Worm (Caenorhabditis elegans): ENCODE results near the gene C02F5.3.
A peak's percentile ranks its signal among the peaks of the same experiment; 100 is the strongest.

C02F5.3 gene

DNA sequence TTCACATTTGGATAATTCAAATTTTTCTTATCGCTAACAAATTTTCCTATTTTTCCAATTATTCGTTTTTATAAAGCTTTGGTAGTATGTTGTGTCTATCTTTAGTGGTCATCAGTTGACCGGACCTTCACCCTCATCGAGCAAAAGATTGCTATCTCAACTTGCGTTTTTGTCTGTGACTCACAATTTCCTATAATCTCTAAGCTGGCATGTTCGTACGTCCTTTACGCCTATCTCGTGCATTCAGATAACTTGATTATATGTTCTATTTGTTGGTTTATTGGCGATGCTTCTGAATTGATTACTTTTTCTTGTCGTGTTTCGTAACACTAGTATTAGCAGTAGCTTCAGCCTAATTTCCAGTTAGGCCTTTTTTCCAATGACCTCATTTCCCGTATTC lies 33.9 kb downstream of the C02F5.3 start:
- TF ChIP-seq unc-55 (GFP tag; optimal IDR thresholded peaks at IDR 0.05) (peak; percentile 19), ceh-19 (GFP tag; optimal IDR thresholded peaks at IDR 0.05) (no peak), pqm-1 (tag; optimal IDR thresholded peaks at IDR 0.05) (no peak), elt-2 (tag; optimal IDR thresholded peaks at IDR 0.05) (peak; percentile 21), ceh-24 (tag; optimal IDR thresholded peaks at IDR 0.05) (no peak), elt-4 (tag; optimal IDR thresholded peaks at IDR 0.05) (no peak), unc-42 (tag; optimal IDR thresholded peaks at IDR 0.05) (peak; percentile 55)

DNA sequence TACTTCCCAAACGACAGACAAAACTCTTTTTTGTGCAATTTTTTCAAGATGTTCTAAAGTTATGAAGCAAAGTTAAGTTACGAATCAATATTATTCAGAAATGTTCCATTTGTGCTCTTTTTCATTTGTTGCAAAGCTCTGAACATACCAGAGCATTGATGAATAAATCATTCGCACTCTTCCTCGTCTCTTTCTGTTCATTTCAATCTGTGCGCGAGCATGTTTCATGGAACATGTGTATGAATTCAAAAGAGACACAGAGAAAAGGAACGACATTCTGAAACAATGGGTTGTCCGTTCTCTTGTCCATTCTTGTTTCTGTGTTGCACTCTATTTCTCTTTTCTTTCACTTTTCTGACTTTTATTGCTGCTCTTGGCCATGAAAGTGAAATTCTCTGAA lies 34.7 kb downstream of the C02F5.3 start:
- no peak for TF ChIP-seq T23F11.4 (GFP tag; optimal IDR thresholded peaks at IDR 0.05)
- TF ChIP-seq ceh-31 (tag; optimal IDR thresholded peaks at IDR 0.05), result peak; percentile 11

DNA sequence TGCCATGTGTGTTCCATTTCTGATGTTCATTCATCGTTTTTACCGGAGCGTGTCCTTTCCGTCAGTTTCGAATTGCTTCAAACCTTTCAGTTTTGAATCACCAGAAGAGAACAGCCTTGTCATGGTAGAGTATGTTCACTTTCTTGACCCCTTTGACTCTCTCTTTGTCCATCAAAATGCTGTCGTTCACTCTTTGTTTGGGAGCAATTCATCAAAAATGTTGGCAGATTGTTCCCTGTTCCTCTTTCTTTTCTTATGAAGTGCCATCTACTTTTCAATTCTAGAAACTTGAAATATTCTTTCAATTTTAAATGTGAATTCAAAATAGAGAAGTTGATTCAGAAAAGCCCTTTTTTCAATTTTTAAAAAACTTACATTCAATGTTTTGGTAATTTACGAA lies 35.6 kb downstream of the C02F5.3 start:
- no peak for TF ChIP-seq pag-3 (tag; optimal IDR thresholded peaks at IDR 0.05; ENCODE audit: borderline replicate concordance)
- no peak for TF ChIP-seq lim-6 (tag; optimal IDR thresholded peaks at IDR 0.05)
- TF ChIP-seq sox-4 (tag; optimal IDR thresholded peaks at IDR 0.05), result no peak
- TF ChIP-seq zip-5 (tag; optimal IDR thresholded peaks at IDR 0.05), result no peak
- no peak for TF ChIP-seq unc-86 (tag; optimal IDR thresholded peaks at IDR 0.05)
- no peak for TF ChIP-seq ceh-9 (tag; optimal IDR thresholded peaks at IDR 0.05)
- no peak for TF ChIP-seq ceh-24 (tag; optimal IDR thresholded peaks at IDR 0.05)
- no peak for TF ChIP-seq unc-42 (tag; optimal IDR thresholded peaks at IDR 0.05)
- TF ChIP-seq sox-2 (GFP tag; IDR thresholded peaks at IDR 0.05), result no peak
- no peak for TF ChIP-seq nhr-232 (tag; optimal IDR thresholded peaks at IDR 0.05)
- TF ChIP-seq ceh-14 (tag; optimal IDR thresholded peaks at IDR 0.05), result no peak
- no peak for TF ChIP-seq C38D4.7 (GFP tag; optimal IDR thresholded peaks at IDR 0.05)
- no peak for TF ChIP-seq F13H6.1 (tag; optimal IDR thresholded peaks at IDR 0.05)
- TF ChIP-seq dve-1 (tag; optimal IDR thresholded peaks at IDR 0.05), result no peak
- TF ChIP-seq pax-1 (tag; optimal IDR thresholded peaks at IDR 0.05), result no peak
- TF ChIP-seq hlh-13 (GFP tag; optimal IDR thresholded peaks at IDR 0.05), result no peak
- no peak for TF ChIP-seq nfya-1 (tag; optimal IDR thresholded peaks at IDR 0.05)
- TF ChIP-seq npax-4 (tag; optimal IDR thresholded peaks at IDR 0.05), result no peak

DNA sequence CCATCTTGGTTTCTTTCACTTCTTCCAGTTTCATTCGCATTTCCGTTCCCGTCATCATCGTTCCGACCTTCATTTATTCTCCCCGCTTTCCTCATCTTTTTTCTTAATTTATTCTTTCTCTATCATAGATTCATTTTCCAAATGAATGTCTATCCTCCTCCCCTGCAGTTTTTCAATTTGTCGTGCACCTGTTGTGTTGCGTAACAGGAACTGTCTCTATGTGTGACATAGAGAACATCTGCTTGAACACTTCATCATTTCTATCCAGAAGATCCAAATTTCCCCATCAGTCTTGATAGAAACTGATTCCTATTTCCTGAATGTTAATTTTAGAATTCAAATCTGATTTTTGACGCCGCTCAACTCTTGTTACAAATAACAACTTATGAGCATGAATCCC lies 37.8 kb downstream of the C02F5.3 start:
- no peak for TF ChIP-seq lin-11 (tag; optimal IDR thresholded peaks at IDR 0.05)
- TF ChIP-seq ceh-45 (GFP tag; IDR thresholded peaks at IDR 0.05), result no peak
- no peak for TF ChIP-seq npax-4 (tag; optimal IDR thresholded peaks at IDR 0.05)
- TF ChIP-seq pag-3 (tag; optimal IDR thresholded peaks at IDR 0.05; ENCODE audit: borderline replicate concordance), result no peak
- TF ChIP-seq ahr-1 (tag; optimal IDR thresholded peaks at IDR 0.05), result no peak
- TF ChIP-seq ceh-31 (tag; optimal IDR thresholded peaks at IDR 0.05), result no peak
- no peak for TF ChIP-seq hlh-6 (tag; optimal IDR thresholded peaks at IDR 0.05)

DNA sequence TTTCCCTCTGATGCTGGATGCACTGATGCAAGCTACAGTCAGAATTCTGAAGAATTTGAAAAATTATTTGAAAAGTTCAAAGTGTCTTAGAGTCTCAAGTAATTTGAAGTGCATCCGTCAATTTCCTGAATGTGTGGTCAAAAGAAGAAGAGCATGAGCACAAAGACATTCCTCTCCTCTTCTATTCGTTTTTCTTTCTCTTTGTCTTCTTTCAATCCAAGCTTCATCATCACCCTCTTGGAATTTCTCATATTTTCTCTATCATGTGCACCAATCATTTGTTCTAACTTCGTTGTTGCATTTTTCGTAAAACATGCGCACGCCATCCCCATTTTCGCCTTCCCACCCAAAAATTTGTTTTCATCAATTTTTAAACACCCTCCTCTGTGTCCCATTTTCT lies 40.3 kb downstream of the C02F5.3 start:
- TF ChIP-seq unc-42 (tag; optimal IDR thresholded peaks at IDR 0.05), result peak; percentile 61
- no peak for TF ChIP-seq npax-4 (tag; optimal IDR thresholded peaks at IDR 0.05)

DNA sequence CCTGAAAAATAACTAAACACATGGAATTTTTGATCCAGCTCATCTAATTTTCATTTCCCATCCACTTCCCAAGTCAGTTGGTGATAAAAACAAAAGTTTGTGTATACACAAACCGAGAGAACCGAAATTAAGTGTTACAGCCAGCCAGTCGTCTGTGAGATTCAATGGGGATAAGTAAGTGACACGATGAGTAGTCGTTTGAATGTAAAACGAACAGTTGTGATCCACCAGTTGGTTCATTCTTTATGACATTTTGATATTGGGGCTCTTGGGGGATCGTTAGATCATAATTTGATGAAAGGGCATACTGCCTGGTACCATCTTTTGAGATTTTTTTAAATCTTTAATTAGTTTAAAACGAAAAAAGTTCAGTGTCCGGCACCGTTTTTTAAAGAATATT lies 41.1 kb downstream of the C02F5.3 start:
- TF ChIP-seq sox-2 (GFP tag; IDR thresholded peaks at IDR 0.05), result no peak
- no peak for TF ChIP-seq nhr-232 (tag; optimal IDR thresholded peaks at IDR 0.05)
- no peak for TF ChIP-seq ceh-14 (tag; optimal IDR thresholded peaks at IDR 0.05)
- no peak for TF ChIP-seq fkh-6 (tag; optimal IDR thresholded peaks at IDR 0.05)
- no peak for TF ChIP-seq F13H6.1 (tag; optimal IDR thresholded peaks at IDR 0.05)
- no peak for TF ChIP-seq fkh-10 (GFP tag; optimal IDR thresholded peaks at IDR 0.05)
- TF ChIP-seq pqm-1 (tag; optimal IDR thresholded peaks at IDR 0.05), result no peak
- TF ChIP-seq ceh-45 (GFP tag; IDR thresholded peaks at IDR 0.05), result no peak
- no peak for TF ChIP-seq pag-3 (tag; optimal IDR thresholded peaks at IDR 0.05; ENCODE audit: borderline replicate concordance)
- TF ChIP-seq hlh-30 (tag; optimal IDR thresholded peaks at IDR 0.05; ENCODE audit: insufficient read depth), result no peak
- TF ChIP-seq C38D4.7 (GFP tag; optimal IDR thresholded peaks at IDR 0.05), result no peak
- TF ChIP-seq pha-2 (tag; optimal IDR thresholded peaks at IDR 0.05), result no peak
- TF ChIP-seq ceh-48 (tag; optimal IDR thresholded peaks at IDR 0.05), result no peak
- TF ChIP-seq sox-4 (tag; optimal IDR thresholded peaks at IDR 0.05), result no peak
- TF ChIP-seq lin-11 (tag; optimal IDR thresholded peaks at IDR 0.05), result no peak
- no peak for TF ChIP-seq K09A11.1 (tag; optimal IDR thresholded peaks at IDR 0.05; ENCODE audit: insufficient read depth)
- no peak for TF ChIP-seq ceh-9 (tag; optimal IDR thresholded peaks at IDR 0.05)
- no peak for TF ChIP-seq unc-42 (tag; optimal IDR thresholded peaks at IDR 0.05)
- TF ChIP-seq pat-9 (tag; optimal IDR thresholded peaks at IDR 0.05), result no peak
- TF ChIP-seq ets-4 (tag; optimal IDR thresholded peaks at IDR 0.05), result no peak
